Worm (Caenorhabditis elegans): ENCODE data around the gene C37C3.9.

ce11 chrV:7822655-7823054 is 31.8 kb downstream of the C37C3.9 start:
- TF ChIP-seq nhr-23 (tag; optimal IDR thresholded peaks at IDR 0.05) (no peak), unc-55 (GFP tag; optimal IDR thresholded peaks at IDR 0.05) (no peak), nhr-6 (tag; optimal IDR thresholded peaks at IDR 0.05) (no peak), alr-1 (tag; optimal IDR thresholded peaks at IDR 0.05) (no peak)
